Worm (Caenorhabditis elegans): ENCODE results near the gene adr-2.

adr-2 gene

DNA sequence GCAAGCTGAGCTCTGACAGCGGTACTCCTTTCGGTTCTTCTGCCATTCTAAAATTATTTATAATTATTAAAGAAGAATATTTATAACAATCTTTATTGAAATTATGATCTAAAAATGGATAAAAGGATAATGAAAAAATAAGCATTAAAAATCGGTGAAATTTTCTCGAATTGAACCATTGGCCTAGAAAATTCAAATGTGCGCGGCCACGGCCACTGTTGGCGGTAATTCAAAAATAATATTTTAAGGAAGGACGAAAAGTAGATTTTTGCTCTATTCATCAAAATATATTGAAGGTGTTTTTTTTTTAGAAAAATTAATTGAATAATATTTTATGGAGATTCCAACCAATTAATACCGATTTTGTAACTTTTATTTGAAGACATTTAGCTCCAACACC, 33.8 kb downstream of the adr-2 start, which contains the start of gene pfd-5:
Gene pfd-5 (minus strand): TSS at position 47 of the 400 bp plus-strand sequence.
- TF ChIP-seq nfya-1 (tag; optimal IDR thresholded peaks at IDR 0.05; ENCODE audit: insufficient read depth) (peak; percentile 64), pha-4 (tag; optimal IDR thresholded peaks at IDR 0.05) (peak; percentile 76), aly-2 (tag; optimal IDR thresholded peaks at IDR 0.05) (no peak), egl-5 (tag; optimal IDR thresholded peaks at IDR 0.05) (peak; percentile 3), nhr-23 (tag; optimal IDR thresholded peaks at IDR 0.05) (peak; percentile 45), nhr-25 (tag; optimal IDR thresholded peaks at IDR 0.05) (peak; percentile 15), nhr-43 (tag; optimal IDR thresholded peaks at IDR 0.05; ENCODE audit: poor library complexity, severe bottlenecking) (peak; percentile 84), R02D3.7 (tag; optimal IDR thresholded peaks at IDR 0.05) (no peak), lsy-12 (tag; optimal IDR thresholded peaks at IDR 0.05) (peak; percentile 7), lin-15B (tag; optimal IDR thresholded peaks at IDR 0.05) (peak; percentile 61)

DNA sequence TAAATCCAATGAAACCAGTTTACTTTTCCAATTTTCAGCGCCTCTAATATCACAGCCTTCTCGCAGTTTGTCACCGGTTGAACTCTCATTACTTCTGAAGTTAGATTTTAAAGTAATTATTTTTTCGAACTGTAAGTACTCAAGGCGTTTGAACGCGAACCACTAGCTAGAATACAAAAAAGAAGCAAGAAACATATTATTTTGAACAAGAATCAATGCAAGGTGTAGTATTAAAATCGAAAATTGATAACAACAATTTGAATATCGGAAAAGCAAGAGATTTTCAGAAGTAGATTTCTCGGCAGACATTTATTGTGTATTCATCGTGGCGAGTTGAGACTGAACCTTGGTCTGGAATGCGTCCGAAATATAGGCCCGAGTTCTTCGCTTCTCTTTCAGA, 34.7 kb downstream of the adr-2 start, which contains the start of gene exos-9:
Gene exos-9 (minus strand): TSS at position 101 of the 400 bp plus-strand sequence.
- TF ChIP-seq ceh-82 (tag; optimal IDR thresholded peaks at IDR 0.05) (no peak), ceh-16 (tag; optimal IDR thresholded peaks at IDR 0.05) (no peak), lsy-12 (tag; optimal IDR thresholded peaks at IDR 0.05) (no peak), snpc-4 (tag; optimal IDR thresholded peaks at IDR 0.05) (no peak)

DNA sequence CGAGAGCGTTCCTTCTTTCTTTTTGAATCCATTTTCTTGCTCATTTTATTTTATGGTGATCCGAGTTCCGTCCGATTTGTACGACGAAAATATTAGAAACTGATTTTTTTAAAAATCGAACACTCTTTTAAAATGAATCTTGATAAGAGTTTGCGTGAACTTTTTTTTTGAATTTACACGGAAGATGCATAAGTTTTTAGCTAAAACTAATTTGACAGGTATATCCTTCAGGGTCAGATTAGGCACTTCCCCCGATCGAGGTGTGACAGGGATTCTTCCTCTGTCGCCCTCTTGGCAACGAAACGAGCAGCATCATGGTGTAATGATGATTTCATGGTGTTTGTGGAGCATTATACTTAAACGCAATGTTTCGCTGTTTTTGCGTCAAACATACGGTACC, 37.4 kb downstream of the adr-2 start, which contains the start of gene F37C12.18:
Gene F37C12.18 (minus strand): TSS at position 101 of the 400 bp plus-strand sequence.
- no peak for TF ChIP-seq fos-1 (tag; optimal IDR thresholded peaks at IDR 0.05)
- no peak for TF ChIP-seq mdl-1 (tag; optimal IDR thresholded peaks at IDR 0.05)
- no peak for TF ChIP-seq aly-2 (tag; optimal IDR thresholded peaks at IDR 0.05)

DNA sequence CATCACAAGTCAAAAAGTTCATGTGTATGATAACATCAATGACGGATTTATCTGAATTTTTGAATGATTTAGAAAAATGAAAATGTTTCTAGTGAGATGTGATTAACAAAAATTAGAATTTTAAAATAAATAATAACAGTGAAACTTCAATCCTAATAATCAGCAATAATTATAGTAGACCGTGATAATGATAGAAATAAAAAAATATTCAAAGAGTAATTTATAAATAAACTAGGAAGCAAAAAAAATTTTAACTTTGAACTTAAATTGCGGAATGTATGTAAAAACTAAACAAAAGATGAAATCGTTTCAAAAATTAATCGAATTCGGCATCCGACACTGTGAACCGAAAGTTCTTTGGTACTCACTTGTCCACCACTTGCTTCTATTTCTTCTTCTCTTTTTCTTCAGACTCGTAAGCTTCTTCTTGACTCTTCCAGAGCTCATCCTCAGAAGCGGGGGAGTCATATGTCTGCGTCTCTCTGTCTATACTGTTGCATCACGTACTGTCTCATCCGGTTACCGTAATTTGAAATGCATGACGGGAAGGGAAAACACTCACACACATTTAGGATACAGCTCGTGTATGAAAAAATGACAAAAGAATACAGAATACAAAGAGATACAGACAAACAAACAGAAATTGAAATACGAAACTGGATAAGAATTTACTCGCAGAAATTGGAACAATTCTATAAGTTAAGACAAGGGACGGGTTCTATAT, 39.6 kb downstream of the adr-2 start, which contains the start of gene mec-14:
Gene mec-14 (minus strand): TSS at position 51 of the 724 bp plus-strand sequence.
- TF ChIP-seq ama-1 (optimal IDR thresholded peaks at IDR 0.05) (no peak), elt-3 (tag; optimal IDR thresholded peaks at IDR 0.05) (no peak), mml-1 (tag; optimal IDR thresholded peaks at IDR 0.05) (no peak), ZK546.5 (tag; optimal IDR thresholded peaks at IDR 0.05) (no peak), egl-5 (tag; optimal IDR thresholded peaks at IDR 0.05) (no peak), eor-1 (tag; optimal IDR thresholded peaks at IDR 0.05) (no peak), ztf-4 (tag; optimal IDR thresholded peaks at IDR 0.05) (no peak), unc-39 (tag; optimal IDR thresholded peaks at IDR 0.05) (no peak), nhr-12 (tag; optimal IDR thresholded peaks at IDR 0.05) (no peak), zag-1 (tag; optimal IDR thresholded peaks at IDR 0.05) (no peak), snpc-4 (tag; optimal IDR thresholded peaks at IDR 0.05) (no peak)

DNA sequence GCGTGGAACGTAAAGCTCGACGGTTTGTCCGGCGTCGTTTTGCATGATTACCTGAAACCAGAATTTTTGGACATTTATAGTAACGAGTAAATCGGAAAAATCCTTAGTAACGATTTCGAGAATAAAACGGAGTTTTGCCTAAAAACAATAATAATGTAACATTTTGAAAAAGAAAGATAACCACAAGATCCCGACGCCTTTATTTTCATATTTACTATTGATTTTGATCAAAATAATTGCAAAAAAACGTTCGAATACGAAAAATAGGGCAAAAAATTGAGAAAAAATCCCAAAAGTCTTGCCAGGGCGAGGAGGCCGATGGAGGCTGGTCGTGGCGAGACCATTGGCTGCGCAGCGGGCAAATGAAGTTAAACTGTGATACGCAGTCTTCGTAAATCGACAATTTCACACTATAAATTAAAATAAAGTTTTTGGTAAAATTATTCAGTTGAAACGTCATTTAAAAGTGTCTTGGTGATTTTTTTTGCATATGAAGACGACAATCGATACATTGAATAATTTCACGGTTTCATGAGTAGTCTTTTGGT, 43.0 kb downstream of the adr-2 start, which contains the start of gene rps-21:
Gene rps-21 (minus strand): TSS at position 51 of the 548 bp plus-strand sequence.
- TF ChIP-seq ceh-16 (tag; optimal IDR thresholded peaks at IDR 0.05) = no peak
- TF ChIP-seq mdl-1 (tag; optimal IDR thresholded peaks at IDR 0.05) = no peak
- no peak for TF ChIP-seq unc-39 (tag; optimal IDR thresholded peaks at IDR 0.05)
- no peak for TF ChIP-seq ztf-4 (tag; optimal IDR thresholded peaks at IDR 0.05)
- TF ChIP-seq sea-2 (GFP tag; optimal IDR thresholded peaks at IDR 0.05) = no peak
- TF ChIP-seq nhr-67 (tag; optimal IDR thresholded peaks at IDR 0.05) = no peak
- TF ChIP-seq lsy-12 (tag; optimal IDR thresholded peaks at IDR 0.05) = no peak
- no peak for TF ChIP-seq daf-12 (tag; optimal IDR thresholded peaks at IDR 0.05)
- TF ChIP-seq ceh-9 (tag; optimal IDR thresholded peaks at IDR 0.05) = no peak
- peak; percentile 49 for TF ChIP-seq pqm-1 (tag; optimal IDR thresholded peaks at IDR 0.05)
- no peak for TF ChIP-seq eor-1 (tag; optimal IDR thresholded peaks at IDR 0.05)
- no peak for TF ChIP-seq nhr-12 (tag; optimal IDR thresholded peaks at IDR 0.05)
- TF ChIP-seq egl-5 (tag; optimal IDR thresholded peaks at IDR 0.05) = peak; percentile 77
- TF ChIP-seq ZK546.5 (tag; optimal IDR thresholded peaks at IDR 0.05) = peak; percentile 24
- TF ChIP-seq ama-1 (optimal IDR thresholded peaks at IDR 0.05) = peak; percentile 44
- no peak for TF ChIP-seq nhr-76 (tag; optimal IDR thresholded peaks at IDR 0.05)
- peak; percentile 23 for TF ChIP-seq jun-1 (tag; optimal IDR thresholded peaks at IDR 0.05)
- no peak for TF ChIP-seq aly-2 (tag; optimal IDR thresholded peaks at IDR 0.05)
- TF ChIP-seq nhr-77 (tag; optimal IDR thresholded peaks at IDR 0.05) = peak; percentile 4
- TF ChIP-seq skn-1 (tag; optimal IDR thresholded peaks at IDR 0.05) = peak; percentile 54
- TF ChIP-seq fkh-2 (tag; optimal IDR thresholded peaks at IDR 0.05) = no peak
- peak; percentile 23 for TF ChIP-seq unc-62 (GFP tag; optimal IDR thresholded peaks at IDR 0.05)
- TF ChIP-seq nhr-28 (tag; optimal IDR thresholded peaks at IDR 0.05) = no peak
- TF ChIP-seq pha-4 (tag; optimal IDR thresholded peaks at IDR 0.05) = peak; percentile 93
- TF ChIP-seq nfya-1 (tag; optimal IDR thresholded peaks at IDR 0.05; ENCODE audit: insufficient read depth) = peak; percentile 90
- TF ChIP-seq lin-15B (tag; optimal IDR thresholded peaks at IDR 0.05) = peak; percentile 94
- peak; percentile 92 for TF ChIP-seq lin-39 (tag; optimal IDR thresholded peaks at IDR 0.05)
- TF ChIP-seq elt-2 (tag; optimal IDR thresholded peaks at IDR 0.05) = peak; percentile 62
- no peak for TF ChIP-seq elt-1 (tag; optimal IDR thresholded peaks at IDR 0.05)
- peak; percentile 54 for TF ChIP-seq snpc-4 (tag; optimal IDR thresholded peaks at IDR 0.05)
- peak; percentile 59 for TF ChIP-seq nhr-11 (tag; optimal IDR thresholded peaks at IDR 0.05)
- peak; percentile 82 for TF ChIP-seq nhr-25 (tag; optimal IDR thresholded peaks at IDR 0.05)
- TF ChIP-seq ztf-11 (tag; optimal IDR thresholded peaks at IDR 0.05) = no peak
